Worm (Caenorhabditis elegans) whole organism, early embryonic: ENCODE data around the gene Y39D8A.1.

Experiments
- B0310.2 ChIP-seq: sonication (generic microtip); optimal IDR thresholded peaks from 2 replicates; lab custom pipeline; 2016; ENCODE audit warnings: mild to moderate bottlenecking, missing genetic modification characterization, missing compliant biosample characterization
- F13C5.2 ChIP-seq: sonication (generic microtip); optimal IDR thresholded peaks from 2 replicates; lab custom pipeline; 2017; ENCODE audit warnings: mild to moderate bottlenecking, missing genetic modification characterization, inconsistent platforms, missing compliant biosample characterization
- aly-1 ChIP-seq: sonication (generic microtip); optimal IDR thresholded peaks from 2 replicates; lab custom pipeline; 2016; ENCODE audit warnings: missing genetic modification characterization, missing compliant biosample characterization
- ama-1 ChIP-seq: fragments of 150-350 bp; optimal IDR thresholded peaks from 2 replicates; lab custom pipeline; 2014
- ceh-13 ChIP-seq: fragments of 200-800 bp; sonication (Bioruptor generic); optimal IDR thresholded peaks from 2 replicates; lab custom pipeline; 2018; ENCODE audit warnings: mild to moderate bottlenecking, missing genetic modification characterization, missing compliant biosample characterization
- ceh-36 ChIP-seq: sonication (generic microtip); optimal IDR thresholded peaks from 2 replicates; lab custom pipeline; 2016; ENCODE audit warnings: missing genetic modification characterization, inconsistent platforms, missing compliant biosample characterization
- ets-7 ChIP-seq: sonication (generic microtip); optimal IDR thresholded peaks from 2 replicates; lab custom pipeline; 2016; ENCODE audit warnings: missing genotype, missing genetic modification characterization, missing compliant biosample characterization
- flt-1 ChIP-seq: fragments of 200-800 bp; sonication (Bioruptor generic); IDR thresholded peaks from 2 replicates; pipeline ENCODE4 v1.3.6; 2022; ENCODE audit warnings: missing genetic modification characterization, missing compliant biosample characterization
- hmbx-1 ChIP-seq: sonication (generic microtip); optimal IDR thresholded peaks from 2 replicates; lab custom pipeline; 2016; ENCODE audit warnings: mild to moderate bottlenecking, missing genetic modification characterization, missing compliant biosample characterization
- hmg-4 ChIP-seq: fragments of 200-800 bp; sonication (Bioruptor generic); optimal IDR thresholded peaks from 2 replicates; lab custom pipeline; 2018; ENCODE audit warnings: mild to moderate bottlenecking, missing genetic modification characterization, missing compliant biosample characterization
- hnd-1 ChIP-seq: sonication (generic microtip); optimal IDR thresholded peaks from 2 replicates; lab custom pipeline; 2016; ENCODE audit warnings: missing genetic modification characterization, missing compliant biosample characterization
- pes-1 ChIP-seq: fragments of 200-800 bp; sonication (Bioruptor generic); IDR thresholded peaks from 2 replicates; pipeline ENCODE4 v1.3.6; 2022; ENCODE audit warnings: missing genetic modification reagents, missing genetic modification characterization, missing compliant biosample characterization
- scrt-1 ChIP-seq: fragments of 200-800 bp; sonication (Bioruptor generic); IDR thresholded peaks from 2 replicates; pipeline ENCODE4 v1.3.6; 2022; ENCODE audit warnings: missing genetic modification characterization, missing compliant biosample characterization
- sea-1 ChIP-seq: fragments of 200-800 bp; sonication (Bioruptor generic); conservative IDR thresholded peaks from 2 replicates; pipeline ENCODE4 v1.3.6; 2022; ENCODE audit warnings: missing genetic modification characterization, missing compliant biosample characterization
- tbx-11 ChIP-seq: fragments of 200-800 bp; sonication (Bioruptor generic); IDR thresholded peaks from 2 replicates; pipeline ENCODE4 v1.3.6; 2022; ENCODE audit warnings: missing genetic modification characterization, missing compliant biosample characterization
- tbx-37 ChIP-seq: fragments of 200-800 bp; sonication (Bioruptor generic); conservative IDR thresholded peaks from 2 replicates; pipeline ENCODE4 v1.3.6; 2022; ENCODE audit warnings: missing genetic modification reagents, missing genetic modification characterization, missing compliant biosample characterization
- tra-4 ChIP-seq: sonication (generic microtip); optimal IDR thresholded peaks from 2 replicates; lab custom pipeline; 2017; ENCODE audit warnings: missing genetic modification characterization, missing compliant biosample characterization

Gene Y39D8A.1

DNA sequence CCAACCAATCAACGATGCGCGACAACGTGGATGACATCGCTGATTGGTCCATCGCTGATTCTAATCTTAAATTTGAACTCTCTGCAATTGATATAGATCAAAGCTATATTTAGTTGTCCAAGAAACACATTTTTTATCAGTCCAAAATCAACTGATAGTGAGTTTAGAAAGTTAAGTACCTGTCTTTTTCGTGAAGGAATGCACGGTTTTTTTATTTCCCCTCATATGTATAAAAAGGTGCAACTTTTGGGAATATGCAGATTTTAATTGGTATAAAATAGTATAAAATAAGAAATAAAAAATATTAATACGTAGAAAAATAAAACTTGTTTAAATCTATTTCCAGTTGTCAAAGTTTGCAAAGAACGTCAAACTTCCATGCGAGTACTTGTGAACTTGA lies at the start of gene Y39D8A.1:
Y39D8A.1 (plus strand) TSS at position 301 of the 400 bp plus-strand sequence.
- TF ChIP-seq hnd-1 (no peak), ets-7 (tag; lab: Kevin White, UChicago) (no peak), hmbx-1 (tag; lab: Kevin White, UChicago) (no peak), F13C5.2 (tag; lab: Kevin White, UChicago) (no peak), tbx-11 (GFP tag; lab: Robert Waterston, UW) (no peak), aly-1 (no peak), flt-1 (GFP tag; lab: Robert Waterston, UW) (no peak), ama-1 (lab: Kevin White, UChicago) (no peak), ceh-36 (tag; lab: Kevin White, UChicago) (no peak), tbx-37 (GFP tag; lab: Robert Waterston, UW) (no peak), tra-4 (tag; lab: Kevin White, UChicago) (no peak), pes-1 (no peak), hmg-4 (no peak), ceh-13 (GFP tag; lab: Kevin White, UChicago) (no peak), scrt-1 (GFP tag; lab: Robert Waterston, UW) (no peak), sea-1 (GFP tag; lab: Robert Waterston, UW) (no peak), B0310.2 (tag; lab: Kevin White, UChicago) (no peak)

DNA sequence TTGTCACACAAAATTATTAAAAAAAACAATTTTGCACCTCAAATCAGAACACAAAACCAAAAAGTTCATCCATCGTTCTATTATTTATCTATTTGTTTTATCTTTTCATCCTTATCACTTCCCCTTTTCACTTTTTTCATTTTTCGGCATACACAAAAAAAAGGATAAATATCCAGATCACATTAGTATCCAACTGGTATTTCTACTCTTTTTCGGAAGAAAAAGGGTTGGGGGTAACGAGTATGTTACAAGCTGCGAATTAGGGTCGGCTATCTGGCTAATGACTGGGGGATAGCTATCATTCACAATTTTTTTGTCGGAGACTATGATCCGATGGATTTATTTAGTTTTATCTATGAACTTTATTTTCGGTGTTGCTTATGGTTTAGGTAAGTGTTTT lies 48.5 kb upstream of the Y39D8A.1 start, which contains the start of gene mltn-7:
mltn-7 (plus strand) TSS at position 301 of the 400 bp plus-strand sequence.
- TF ChIP-seq tbx-11 (GFP tag; lab: Robert Waterston, UW) (no peak), B0310.2 (tag; lab: Kevin White, UChicago) (no peak), F13C5.2 (tag; lab: Kevin White, UChicago) (no peak), ama-1 (lab: Kevin White, UChicago) (no peak), aly-1 (no peak), flt-1 (GFP tag; lab: Robert Waterston, UW) (no peak), ceh-13 (GFP tag; lab: Kevin White, UChicago) (no peak), tra-4 (tag; lab: Kevin White, UChicago) (no peak), ceh-36 (tag; lab: Kevin White, UChicago) (no peak), pes-1 (no peak), hmbx-1 (tag; lab: Kevin White, UChicago) (no peak), sea-1 (GFP tag; lab: Robert Waterston, UW) (no peak), hnd-1 (no peak)

ce11 chrV:373192-373591 lies 45.3 kb upstream of the Y39D8A.1 start:
- no peak for TF ChIP-seq hmbx-1 (tag; lab: Kevin White, UChicago)
- no peak for TF ChIP-seq tbx-11 (GFP tag; lab: Robert Waterston, UW)
- no peak for TF ChIP-seq flt-1 (GFP tag; lab: Robert Waterston, UW)
- no peak for TF ChIP-seq tbx-37 (GFP tag; lab: Robert Waterston, UW)
- TF ChIP-seq scrt-1 (GFP tag; lab: Robert Waterston, UW): no peak
- TF ChIP-seq ceh-13 (GFP tag; lab: Kevin White, UChicago): no peak
- peak; percentile 67 for TF ChIP-seq ceh-36 (tag; lab: Kevin White, UChicago)
- no peak for TF ChIP-seq ama-1 (lab: Kevin White, UChicago)

DNA sequence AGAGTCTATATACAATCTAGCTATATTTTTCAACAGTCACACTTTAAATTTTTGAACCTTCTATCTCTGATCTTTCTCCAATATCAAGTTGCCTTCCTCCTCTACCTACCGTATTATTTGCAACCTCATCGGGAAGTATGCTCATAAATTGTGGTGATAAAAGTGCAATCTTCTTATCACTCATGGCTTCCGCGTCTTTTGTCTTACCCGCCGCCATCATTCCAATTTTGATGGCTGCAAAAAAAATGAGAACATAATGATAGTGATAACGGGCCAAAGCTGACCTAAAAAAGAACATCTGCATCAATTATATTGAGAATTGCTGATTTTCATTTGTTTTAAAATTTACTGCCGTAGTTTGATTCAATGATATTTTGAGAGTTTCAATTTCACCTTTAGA lies 41.7 kb upstream of the Y39D8A.1 start:
- TF ChIP-seq flt-1 (GFP tag; lab: Robert Waterston, UW) (no peak), ama-1 (lab: Kevin White, UChicago) (no peak), ceh-13 (GFP tag; lab: Kevin White, UChicago) (no peak), B0310.2 (tag; lab: Kevin White, UChicago) (no peak), hnd-1 (no peak), tbx-37 (GFP tag; lab: Robert Waterston, UW) (no peak), ceh-36 (tag; lab: Kevin White, UChicago) (no peak), scrt-1 (GFP tag; lab: Robert Waterston, UW) (no peak), aly-1 (no peak), F13C5.2 (tag; lab: Kevin White, UChicago) (no peak)

DNA sequence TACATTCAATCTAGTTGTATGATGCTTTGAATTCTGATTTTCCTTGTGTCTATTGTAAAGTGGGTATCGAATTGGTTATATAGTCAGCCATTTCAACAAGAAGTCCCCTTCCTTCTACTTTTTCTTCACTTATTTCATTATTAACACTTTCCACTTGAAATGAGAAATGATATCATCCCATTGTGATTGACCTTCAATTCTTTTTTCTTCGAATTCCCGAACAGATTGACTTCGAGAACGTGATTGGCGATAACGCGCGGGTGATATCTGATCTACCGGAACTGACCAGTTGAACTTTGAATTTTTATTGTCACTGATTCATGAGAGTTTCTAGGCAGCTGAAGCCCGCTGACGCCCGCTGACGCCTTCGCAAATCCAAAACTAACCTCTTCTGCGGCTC lies 40.3 kb upstream of the Y39D8A.1 start:
- no peak for TF ChIP-seq hmbx-1 (tag; lab: Kevin White, UChicago)
- TF ChIP-seq sea-1 (GFP tag; lab: Robert Waterston, UW): no peak
- no peak for TF ChIP-seq scrt-1 (GFP tag; lab: Robert Waterston, UW)

DNA sequence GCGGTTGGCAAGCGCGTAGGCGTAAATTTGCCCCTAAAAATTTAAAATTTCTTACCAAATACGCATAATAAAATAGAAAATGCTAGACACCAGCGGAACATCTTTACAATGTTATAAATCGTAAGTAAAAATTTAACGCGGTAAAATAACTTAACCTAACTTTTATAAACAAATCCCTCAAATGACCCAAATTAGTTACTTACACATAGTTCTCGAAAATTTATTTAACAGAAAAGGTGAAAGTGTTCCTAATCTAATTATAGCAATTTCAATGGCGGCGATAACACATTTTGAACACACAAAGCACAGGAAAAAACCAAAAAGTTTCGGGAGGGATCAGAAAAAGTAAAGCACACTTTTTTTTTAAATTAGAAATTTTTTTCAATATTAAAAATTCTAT lies 38.3 kb upstream of the Y39D8A.1 start, which contains the start of gene mltn-8:
mltn-8 (minus strand) TSS at position 101 of the 400 bp plus-strand sequence.
- TF ChIP-seq hmg-4: no peak
- no peak for TF ChIP-seq ets-7 (tag; lab: Kevin White, UChicago)
- TF ChIP-seq ceh-13 (GFP tag; lab: Kevin White, UChicago): no peak

DNA sequence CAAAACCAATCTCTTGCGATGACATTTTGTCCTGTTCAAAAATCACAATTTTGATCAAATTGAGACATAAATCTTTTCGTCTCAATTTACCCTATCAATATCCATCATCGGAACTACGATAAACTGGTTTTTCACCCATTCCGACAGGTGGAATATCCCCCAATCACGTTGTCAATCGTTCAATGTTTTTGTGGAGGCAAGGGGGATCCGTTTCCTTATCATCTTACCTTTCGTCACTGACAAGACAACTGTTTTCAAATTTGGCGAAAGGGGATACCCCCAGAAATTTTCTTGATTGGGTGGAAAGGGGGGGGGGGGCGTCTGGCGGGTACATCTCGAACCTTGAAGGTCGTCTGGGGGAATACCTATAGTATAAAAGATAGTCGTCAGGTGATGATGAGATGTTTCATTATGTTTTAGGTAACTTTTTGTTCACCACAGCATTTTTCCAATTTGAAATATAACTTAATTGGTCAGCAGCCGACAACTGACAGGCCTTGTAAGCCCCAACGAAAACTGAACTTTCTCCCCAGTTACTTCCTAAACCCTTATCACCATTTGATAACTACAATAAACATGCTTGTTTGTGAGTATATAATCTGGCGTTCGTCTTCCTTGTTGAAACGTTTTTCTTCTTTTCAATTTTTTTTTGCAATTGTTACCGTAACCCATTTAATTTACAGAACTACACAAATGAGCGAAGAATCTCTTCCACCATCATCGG lies 37.1 kb upstream of the Y39D8A.1 start, which contains the start of gene ZK6.8:
ZK6.8 (plus strand) TSS at position 682 of the 724 bp plus-strand sequence.
- no peak for TF ChIP-seq tbx-37 (GFP tag; lab: Robert Waterston, UW)

- no peak for TF ChIP-seq ceh-13 (GFP tag; lab: Kevin White, UChicago)
- no peak for TF ChIP-seq tbx-11 (GFP tag; lab: Robert Waterston, UW)
- no peak for TF ChIP-seq tra-4 (tag; lab: Kevin White, UChicago)
- no peak for TF ChIP-seq ama-1 (lab: Kevin White, UChicago)
- no peak for TF ChIP-seq hmbx-1 (tag; lab: Kevin White, UChicago)
- TF ChIP-seq hnd-1: no peak
- TF ChIP-seq ets-7 (tag; lab: Kevin White, UChicago): no peak
- TF ChIP-seq sea-1 (GFP tag; lab: Robert Waterston, UW): no peak
- TF ChIP-seq B0310.2 (tag; lab: Kevin White, UChicago): no peak
- no peak for TF ChIP-seq scrt-1 (GFP tag; lab: Robert Waterston, UW)
- TF ChIP-seq ceh-36 (tag; lab: Kevin White, UChicago): no peak
These were observed 34.0 kb upstream of the Y39D8A.1 start for ce11 chrV:384511-384910.
